Fruit fly (Drosophila melanogaster) Kc167 (cell line): ENCODE data around the gene ssp.

Experiments
- Myc ChIP-seq: fragments of >200 bp; optimal IDR thresholded peaks from 2 replicates; lab custom pipeline; 2017; ENCODE audit warnings: missing external identifiers
- Sin3A ChIP-seq: fragments of >200 bp; optimal IDR thresholded peaks from 2 replicates; lab custom pipeline; 2018; ENCODE audit warnings: missing external identifiers
- h ChIP-seq: fragments of >200 bp; optimal IDR thresholded peaks from 3 replicates; lab custom pipeline; 2018; ENCODE audit warnings: missing external identifiers
- insv ChIP-seq: fragments of >200 bp; optimal IDR thresholded peaks from 3 replicates; lab custom pipeline; 2018; ENCODE audit warnings: missing external identifiers
- psq ChIP-seq: fragments of >200 bp; optimal IDR thresholded peaks from 2 replicates; lab custom pipeline; 2017; ENCODE audit warnings: missing external identifiers
- ttk ChIP-seq: sonication (Bioruptor generic); optimal IDR thresholded peaks from 2 replicates; lab custom pipeline; 2017; ENCODE audit warnings: missing external identifiers

The ssp gene

DNA sequence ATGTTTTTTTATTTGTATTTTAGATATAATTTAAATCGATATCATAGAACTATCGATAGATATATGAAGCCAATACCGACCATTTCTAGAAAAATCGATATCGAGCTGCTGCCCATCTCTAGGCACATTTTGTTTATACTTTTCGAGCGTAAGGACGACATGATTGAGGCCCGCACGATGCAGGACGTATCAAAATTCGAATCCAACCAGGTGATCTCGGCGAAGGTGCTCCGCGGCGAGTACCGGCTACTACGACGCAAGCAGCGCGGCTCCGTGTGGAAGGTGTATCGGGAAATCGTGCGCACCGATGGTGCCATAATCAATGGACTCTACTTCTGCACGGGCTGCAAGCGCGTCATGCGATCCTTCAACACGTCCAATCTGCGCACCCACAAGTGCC is at the start of gene ssp:
TSS of gene ssp (plus strand) at position 102 of the 400 bp plus-strand sequence.
- TF ChIP-seq Sin3A (lab: Kevin White, UChicago): no peak
- TF ChIP-seq insv (lab: Kevin White, UChicago): no peak
- no peak for TF ChIP-seq psq (lab: Kevin White, UChicago)
- no peak for TF ChIP-seq ttk (lab: Kevin White, UChicago)
- TF ChIP-seq Myc: no peak
- no peak for TF ChIP-seq h (lab: Kevin White, UChicago)

DNA sequence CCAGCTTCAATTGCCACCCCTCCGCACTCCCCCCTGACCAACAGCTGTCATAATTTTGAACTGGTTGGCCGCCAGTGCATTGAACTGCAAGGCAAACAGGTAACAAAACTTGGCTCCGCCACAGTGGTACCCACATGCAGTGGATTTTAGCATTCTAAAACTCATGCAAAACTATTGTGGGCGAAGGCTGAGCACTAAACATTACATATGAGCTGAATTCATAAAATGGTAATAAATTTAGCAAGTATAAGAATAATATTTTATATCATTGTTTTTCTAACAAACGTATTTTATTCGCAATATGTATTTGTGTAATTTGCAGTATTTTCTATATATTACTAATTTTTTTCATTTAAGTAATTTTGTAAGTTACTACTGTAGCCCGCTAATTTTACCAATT is 45.7 kb upstream of the ssp start:
- no peak for TF ChIP-seq ttk (lab: Kevin White, UChicago)
- no peak for TF ChIP-seq Sin3A (lab: Kevin White, UChicago)

DNA sequence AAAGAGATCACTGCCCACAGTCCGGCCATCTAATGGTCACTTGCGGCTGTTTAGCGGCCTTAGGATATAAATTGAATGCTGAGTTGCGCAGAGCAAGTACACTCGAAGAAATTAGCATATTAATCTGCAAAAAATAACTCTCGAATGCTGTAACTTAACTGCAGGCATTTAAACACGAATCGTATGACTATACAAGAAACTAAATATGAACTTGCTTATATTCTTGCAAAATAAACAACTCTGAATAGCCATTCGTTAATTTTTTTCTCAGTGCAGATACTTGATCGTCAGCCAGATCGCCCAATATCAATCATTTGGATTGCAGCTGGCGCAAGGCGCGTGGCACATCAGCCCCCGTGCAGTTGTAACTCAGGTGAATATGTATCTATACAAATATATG is 45.0 kb upstream of the ssp start:
- TF ChIP-seq Sin3A (lab: Kevin White, UChicago) (no peak), Myc (no peak), h (lab: Kevin White, UChicago) (no peak), psq (lab: Kevin White, UChicago) (no peak), ttk (lab: Kevin White, UChicago) (no peak), insv (lab: Kevin White, UChicago) (no peak)

DNA sequence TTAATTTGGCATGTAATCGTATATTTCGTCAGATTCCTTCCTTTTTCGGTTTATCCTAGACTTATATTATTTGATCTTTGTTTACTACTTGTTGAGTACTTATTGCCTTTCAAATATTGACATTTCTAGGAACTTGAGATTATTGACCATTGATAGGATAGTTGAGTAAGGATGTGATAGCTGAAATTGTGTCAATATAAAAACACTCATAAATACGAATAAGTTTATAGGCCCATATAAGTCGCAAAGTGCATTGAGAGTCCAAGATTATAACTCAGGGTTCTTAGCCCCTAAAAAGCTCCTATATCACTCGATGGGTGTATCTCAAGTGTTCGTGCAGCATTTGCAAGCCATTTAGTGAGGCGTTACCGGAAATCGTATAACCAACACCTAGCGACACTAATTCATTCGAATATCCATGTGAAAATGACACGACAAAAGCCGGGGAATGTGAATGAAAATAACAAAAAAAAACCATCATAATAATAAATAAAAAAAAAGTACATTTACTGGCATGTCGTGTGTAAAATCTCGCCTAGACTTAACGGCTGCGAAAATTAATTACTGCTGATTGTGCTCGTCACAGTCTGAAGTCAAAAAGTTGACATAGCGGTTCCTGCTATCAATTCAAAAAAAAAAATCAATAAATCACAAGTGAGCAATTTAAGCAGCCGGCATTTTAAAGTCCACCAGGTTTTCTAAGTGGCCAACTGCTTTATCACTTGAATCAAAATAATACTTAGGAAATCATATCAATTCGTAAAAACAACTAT is 44.0 kb upstream of the ssp start:
- TF ChIP-seq insv (lab: Kevin White, UChicago): no peak
- TF ChIP-seq ttk (lab: Kevin White, UChicago): no peak
- TF ChIP-seq Myc: no peak
- no peak for TF ChIP-seq h (lab: Kevin White, UChicago)

DNA sequence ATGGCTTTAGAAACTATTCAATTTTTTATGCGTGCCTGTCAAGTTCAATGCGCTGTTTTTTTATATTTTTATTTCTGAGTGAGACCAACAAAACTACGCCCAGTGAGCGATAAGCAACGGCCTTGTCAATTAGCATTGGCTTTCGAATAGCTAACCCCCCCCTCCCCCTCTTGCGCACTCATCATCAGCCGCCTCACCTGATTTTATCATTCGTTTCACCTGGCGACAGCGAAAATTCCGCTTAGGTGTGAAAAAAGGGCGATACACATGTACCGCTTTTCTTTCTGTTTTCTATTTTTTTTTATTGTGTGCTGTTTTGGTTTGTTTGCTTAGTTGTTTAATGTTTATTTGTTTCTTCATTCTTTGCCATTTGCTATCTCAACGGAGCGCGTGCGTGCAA is 43.1 kb upstream of the ssp start:
- TF ChIP-seq psq (lab: Kevin White, UChicago): no peak
- no peak for TF ChIP-seq insv (lab: Kevin White, UChicago)
- no peak for TF ChIP-seq Sin3A (lab: Kevin White, UChicago)
- no peak for TF ChIP-seq Myc
- no peak for TF ChIP-seq ttk (lab: Kevin White, UChicago)
- TF ChIP-seq h (lab: Kevin White, UChicago): no peak

DNA sequence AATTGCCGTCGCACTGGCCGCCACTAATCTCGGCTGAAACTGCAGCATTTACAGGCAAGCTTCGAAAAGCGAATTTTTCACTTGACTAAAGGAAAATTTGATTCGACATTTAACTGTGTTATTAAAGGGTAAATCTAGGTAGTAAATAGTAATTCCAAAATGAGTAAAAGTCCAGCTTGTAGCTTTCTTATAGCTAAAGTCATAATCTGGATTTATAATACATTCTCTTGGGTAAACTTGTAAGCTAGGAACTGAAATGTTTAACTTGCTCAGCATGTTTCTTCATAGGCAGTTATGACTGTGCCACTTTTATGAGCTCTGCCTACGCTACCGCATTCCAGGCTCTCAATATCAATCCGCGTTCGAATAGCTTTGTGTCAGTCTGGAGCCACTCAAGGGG is 41.7 kb upstream of the ssp start:
- no peak for TF ChIP-seq h (lab: Kevin White, UChicago)

DNA sequence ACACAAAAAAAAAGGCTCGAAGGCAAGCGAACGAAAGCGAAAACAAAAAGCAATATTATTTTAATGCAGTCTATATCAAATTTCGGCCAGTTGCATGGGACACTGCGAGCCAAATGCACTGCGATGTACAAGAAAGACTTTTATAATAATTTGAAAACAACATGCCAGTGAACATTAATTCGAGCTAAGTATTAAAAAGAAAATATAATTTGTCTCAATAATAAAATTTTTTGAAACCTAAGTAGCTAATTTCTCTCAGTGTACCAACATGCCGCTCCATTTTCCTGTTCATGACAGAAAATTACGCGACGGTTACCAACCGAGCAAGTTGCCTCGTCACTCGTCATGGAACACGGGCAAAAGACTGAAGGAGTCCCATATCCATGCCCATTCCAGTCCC is 40.7 kb upstream of the ssp start:
- no peak for TF ChIP-seq Myc
- TF ChIP-seq psq (lab: Kevin White, UChicago): no peak
- no peak for TF ChIP-seq Sin3A (lab: Kevin White, UChicago)
- no peak for TF ChIP-seq ttk (lab: Kevin White, UChicago)
- no peak for TF ChIP-seq insv (lab: Kevin White, UChicago)
- TF ChIP-seq h (lab: Kevin White, UChicago): no peak

DNA sequence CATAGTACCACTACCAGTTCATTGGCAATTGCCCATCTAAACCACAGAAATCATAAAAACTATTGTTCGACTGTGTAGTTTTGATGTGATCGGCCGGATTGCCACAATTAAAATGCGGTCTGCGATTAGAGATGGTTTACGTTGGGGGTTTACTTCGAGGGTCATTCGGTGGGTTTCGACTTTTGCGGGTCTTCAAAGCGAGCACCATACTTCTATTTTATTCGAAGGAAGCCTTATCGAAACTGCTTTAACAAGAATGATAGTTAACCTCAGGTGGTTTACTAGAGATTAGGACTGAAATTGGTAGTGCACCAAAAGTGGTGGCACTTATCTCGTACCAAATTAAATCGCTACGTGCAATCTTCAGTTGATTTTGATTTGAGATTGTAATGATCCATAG is 40.1 kb upstream of the ssp start:
- no peak for TF ChIP-seq ttk (lab: Kevin White, UChicago)
- TF ChIP-seq h (lab: Kevin White, UChicago): no peak
- no peak for TF ChIP-seq Sin3A (lab: Kevin White, UChicago)
- TF ChIP-seq psq (lab: Kevin White, UChicago): no peak
- TF ChIP-seq insv (lab: Kevin White, UChicago): no peak
- TF ChIP-seq Myc: no peak

DNA sequence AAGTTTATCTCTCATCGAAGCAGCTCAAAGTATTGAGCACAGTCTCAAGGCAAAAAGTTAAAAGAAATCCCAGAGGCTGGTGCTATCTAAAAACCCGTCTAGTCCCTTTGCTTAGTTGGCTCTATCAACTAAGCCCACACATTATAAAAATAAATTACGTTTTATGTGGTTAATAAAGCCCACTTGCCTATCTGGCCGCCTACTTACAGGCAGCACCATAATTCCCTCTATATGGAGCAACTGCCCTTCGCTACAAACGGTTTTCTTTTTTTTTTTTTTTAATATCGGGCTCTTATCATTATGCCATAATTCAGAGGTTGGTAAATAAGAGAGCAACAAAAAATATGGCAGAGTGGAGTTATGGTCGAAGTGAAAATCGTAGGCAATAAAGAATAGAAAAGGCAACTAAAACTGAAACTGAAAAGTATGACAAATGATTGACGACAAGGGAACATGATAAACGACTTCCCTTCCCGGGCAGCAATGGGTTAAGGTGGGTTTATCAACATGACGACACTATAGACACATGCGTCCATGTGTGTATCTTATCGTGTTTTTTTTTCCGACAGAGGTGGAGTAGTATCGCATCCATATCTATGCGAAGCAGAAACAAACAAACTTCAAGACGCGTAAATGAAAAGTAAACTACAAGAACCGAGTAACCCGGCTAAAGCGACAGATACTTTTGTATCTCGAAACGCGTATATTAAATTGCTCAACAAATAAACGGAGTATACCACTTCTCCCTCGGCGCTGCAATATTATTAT is 39.3 kb upstream of the ssp start:
- TF ChIP-seq insv (lab: Kevin White, UChicago): no peak
- no peak for TF ChIP-seq Myc
- TF ChIP-seq ttk (lab: Kevin White, UChicago): no peak
- no peak for TF ChIP-seq psq (lab: Kevin White, UChicago)
- no peak for TF ChIP-seq Sin3A (lab: Kevin White, UChicago)
- TF ChIP-seq h (lab: Kevin White, UChicago): no peak

DNA sequence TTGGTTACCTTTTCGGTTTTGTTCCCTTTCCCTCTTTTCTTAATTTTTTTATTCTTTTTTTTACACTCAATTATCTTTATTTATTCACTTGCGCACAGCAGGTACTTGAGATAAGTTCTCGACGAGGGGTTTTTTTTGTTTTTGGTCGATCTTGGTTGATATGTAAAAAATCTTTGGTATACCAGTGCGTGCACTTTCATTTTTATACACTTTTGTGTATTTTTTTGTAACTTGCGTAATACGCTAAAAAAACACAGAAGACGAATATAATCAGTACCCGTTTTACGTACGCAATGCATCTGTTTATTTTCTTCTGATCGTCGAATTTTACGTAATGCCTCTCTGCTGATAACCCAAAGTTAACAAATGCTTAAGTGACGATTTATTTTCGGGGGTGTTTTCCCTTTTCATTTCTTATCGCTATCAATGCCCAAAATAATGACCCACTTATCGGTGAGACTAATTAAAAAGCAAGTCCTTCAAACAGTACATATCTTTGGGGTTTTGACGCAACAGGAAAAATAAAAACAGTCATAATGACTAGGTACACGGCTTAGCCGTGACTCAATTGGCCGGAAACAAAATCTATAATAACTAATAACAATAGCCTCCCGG is 38.6 kb upstream of the ssp start:
- no peak for TF ChIP-seq Sin3A (lab: Kevin White, UChicago)
- no peak for TF ChIP-seq psq (lab: Kevin White, UChicago)

DNA sequence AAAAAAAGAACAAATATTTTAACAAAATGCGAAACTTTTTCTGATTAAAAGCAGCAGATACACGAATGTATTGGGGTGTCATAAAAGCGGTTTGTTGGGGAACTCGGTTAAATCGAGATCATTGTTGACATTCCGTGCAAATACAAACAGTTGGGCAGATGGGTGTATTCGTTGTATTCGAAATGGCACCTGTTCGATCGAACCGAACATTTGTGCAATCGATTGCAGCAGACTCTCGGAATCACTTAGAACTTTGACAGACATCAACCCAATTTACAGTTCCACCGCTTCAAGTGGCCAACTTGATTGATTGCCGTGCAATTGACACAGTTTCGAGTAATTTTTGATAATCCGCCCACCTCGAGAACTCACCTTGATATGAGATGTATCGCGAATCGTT is 37.6 kb upstream of the ssp start:
- TF ChIP-seq Myc: no peak
- TF ChIP-seq insv (lab: Kevin White, UChicago): no peak
- TF ChIP-seq Sin3A (lab: Kevin White, UChicago): no peak
- no peak for TF ChIP-seq psq (lab: Kevin White, UChicago)
- TF ChIP-seq ttk (lab: Kevin White, UChicago): no peak
- TF ChIP-seq h (lab: Kevin White, UChicago): no peak
